Worm (Caenorhabditis elegans): Measurements from ENCODE around the gene ocr-1.

- no peak for TF ChIP-seq F13C5.2 (tag; optimal IDR thresholded peaks at IDR 0.05)
- no peak for TF ChIP-seq ceh-36 (tag; optimal IDR thresholded peaks at IDR 0.05)
- TF ChIP-seq ama-1 (optimal IDR thresholded peaks at IDR 0.05): no peak
- no peak for TF ChIP-seq flt-1 (GFP tag; IDR thresholded peaks at IDR 0.05)
These were observed 39.7 kb upstream of the ocr-1 start for ce11 chrV:10724472-10724871.

All from whole organism, early embryonic.